Fruit fly (Drosophila melanogaster) whole organism, embryonic: Measurements from ENCODE around the gene CG3117.

ENCODE experiments used
- Bdp1 ChIP-seq: fragments of 200-800 bp; sonication (Bioruptor generic); optimal IDR thresholded peaks from 3 replicates; lab custom pipeline; 2016; ENCODE audit warnings: missing biosample characterization, missing genetic modification characterization
- CG10565 ChIP-seq: fragments of 200-800 bp; sonication (Bioruptor generic); optimal IDR thresholded peaks from 3 replicates; lab custom pipeline; 2016; ENCODE audit warnings: missing biosample characterization, mild to moderate bottlenecking, missing genetic modification characterization
- CG10979 ChIP-seq: fragments of 200-800 bp; sonication (Bioruptor generic); optimal IDR thresholded peaks from 2 replicates; lab custom pipeline; 2018; ENCODE audit warnings: missing biosample characterization, mild to moderate bottlenecking, missing genetic modification characterization, moderate library complexity
- CG11093 ChIP-seq: fragments of 200-800 bp; sonication (Bioruptor generic); IDR thresholded peaks from 3 replicates; pipeline ENCODE4 v1.3.6; 2022; ENCODE audit warnings: missing biosample characterization, missing genetic modification characterization
- CG11696 ChIP-seq: fragments of 200-800 bp; sonication (Bioruptor generic); IDR thresholded peaks from 2 replicates; pipeline ENCODE4 v1.3.6; 2022; ENCODE audit warnings: missing biosample characterization, missing genetic modification characterization
- CG1529 ChIP-seq: fragments of 200-800 bp; sonication (Bioruptor generic); optimal IDR thresholded peaks from 3 replicates; lab custom pipeline; 2018; ENCODE audit warnings: missing biosample characterization, missing genetic modification characterization
- CG16779 ChIP-seq: fragments of 200-800 bp; sonication (Bioruptor generic); IDR thresholded peaks from 2 replicates; pipeline ENCODE4 v1.3.6; 2022; ENCODE audit warnings: missing biosample characterization, missing genetic modification characterization
- CG16813 ChIP-seq: fragments of 200-800 bp; sonication (Bioruptor generic); IDR thresholded peaks from 3 replicates; pipeline ENCODE4 v1.3.6; 2022; ENCODE audit warnings: missing biosample characterization, missing genetic modification characterization; ENCODE audit not compliant: partially characterized antibody
- CG16815 ChIP-seq: fragments of 200-800 bp; sonication (Bioruptor generic); optimal IDR thresholded peaks from 3 replicates; lab custom pipeline; 2017; ENCODE audit warnings: missing biosample characterization, mild to moderate bottlenecking, missing genetic modification characterization
- CG1792 ChIP-seq: fragments of 200-800 bp; sonication (Bioruptor generic); optimal IDR thresholded peaks from 2 replicates; lab custom pipeline; 2016; ENCODE audit warnings: missing biosample characterization, missing genetic modification characterization
- CG18011 ChIP-seq: fragments of 200-800 bp; sonication (Bioruptor generic); optimal IDR thresholded peaks from 2 replicates; lab custom pipeline; 2017; ENCODE audit warnings: missing biosample characterization, missing genetic modification characterization, mild to moderate bottlenecking, moderate library complexity, missing genotype
- CG18619 ChIP-seq: fragments of 200-800 bp; sonication (Bioruptor generic); optimal IDR thresholded peaks from 3 replicates; lab custom pipeline; 2017; ENCODE audit warnings: missing biosample characterization, mild to moderate bottlenecking, missing genetic modification characterization
- CG3281 ChIP-seq: fragments of 200-800 bp; sonication (Bioruptor generic); optimal IDR thresholded peaks from 3 replicates; lab custom pipeline; 2017; ENCODE audit warnings: missing biosample characterization, mild to moderate bottlenecking, missing genetic modification characterization
- CG7928 ChIP-seq: fragments of 200-800 bp; sonication (Bioruptor generic); optimal IDR thresholded peaks from 2 replicates; lab custom pipeline; 2017; ENCODE audit warnings: missing biosample characterization, mild to moderate bottlenecking, missing genetic modification characterization
- Dbx ChIP-seq: fragments of 200-800 bp; sonication (Bioruptor generic); IDR thresholded peaks from 3 replicates; pipeline ENCODE4 v1.3.6; 2022; ENCODE audit warnings: missing biosample characterization, missing genetic modification characterization
- Dek ChIP-seq: fragments of 200-800 bp; sonication (Bioruptor generic); optimal IDR thresholded peaks from 3 replicates; lab custom pipeline; 2019; ENCODE audit warnings: missing biosample characterization, mild to moderate bottlenecking, missing genetic modification characterization, moderate library complexity
- Dip2 ChIP-seq: fragments of 200-800 bp; sonication (Bioruptor generic); IDR thresholded peaks from 2 replicates; pipeline ENCODE4 v1.3.6; 2022; ENCODE audit warnings: missing biosample characterization, missing genetic modification characterization
- Doc3 ChIP-seq: fragments of 200-800 bp; sonication (Bioruptor generic); IDR thresholded peaks from 3 replicates; pipeline ENCODE4 v1.3.6; 2022; ENCODE audit warnings: missing biosample characterization, missing genetic modification characterization; ENCODE audit not compliant: partially characterized antibody
- Drgx ChIP-seq: fragments of 200-800 bp; sonication (Bioruptor generic); IDR thresholded peaks from 2 replicates; pipeline ENCODE4 v1.3.6; 2022; ENCODE audit warnings: missing biosample characterization, missing genetic modification characterization
- Elba2 ChIP-seq: fragments of 200-800 bp; sonication (Bioruptor generic); optimal IDR thresholded peaks from 3 replicates; lab custom pipeline; 2016; ENCODE audit warnings: missing biosample characterization, missing genetic modification characterization
- Fer3 ChIP-seq: fragments of 200-800 bp; sonication (Bioruptor generic); optimal IDR thresholded peaks from 2 replicates; lab custom pipeline; 2018; ENCODE audit warnings: missing biosample characterization, mild to moderate bottlenecking, missing genetic modification characterization, moderate library complexity
- GATAe ChIP-seq: fragments of 200-800 bp; sonication (Bioruptor generic); conservative IDR thresholded peaks from 2 replicates; pipeline ENCODE4 v1.3.6; 2022; ENCODE audit warnings: missing biosample characterization, missing genetic modification characterization
- Hmr ChIP-seq: fragments of 200-800 bp; sonication (Bioruptor generic); optimal IDR thresholded peaks from 3 replicates; lab custom pipeline; 2017; ENCODE audit warnings: mild to moderate bottlenecking, missing biosample characterization, missing genetic modification reagents, missing genetic modification characterization
- Hr3 ChIP-seq: fragments of 200-800 bp; sonication (Bioruptor generic); optimal IDR thresholded peaks from 3 replicates; lab custom pipeline; 2016; ENCODE audit warnings: missing biosample characterization, missing genetic modification characterization
- Hr51 ChIP-seq, 2 experiments: fragments of 200-800 bp; sonication (Bioruptor generic); optimal IDR thresholded peaks; 2 replicates in 1 of 2; 3 replicates in 1 of 2; lab custom pipeline; 2016 to 2018; ENCODE audit warnings: missing biosample characterization in 2 of 2, missing genetic modification characterization in 2 of 2, mild to moderate bottlenecking in 1 of 2, moderate library complexity in 1 of 2
- Mad ChIP-seq: fragments of 200-800 bp; sonication (Bioruptor generic); optimal IDR thresholded peaks from 2 replicates; lab custom pipeline; 2016; ENCODE audit warnings: missing biosample characterization, missing genetic modification characterization
- Med ChIP-seq: fragments of 200-800 bp; sonication (Bioruptor generic); peaks from one replicate; lab custom pipeline; 2016; ENCODE audit warnings: missing biosample characterization, missing genetic modification characterization, mild to moderate bottlenecking, inconsistent platforms, moderate library complexity
- Oaz ChIP-seq: fragments of 200-800 bp; sonication (Bioruptor generic); IDR thresholded peaks from 2 replicates; pipeline ENCODE4 v1.3.6; 2022; ENCODE audit warnings: missing biosample characterization, missing genetic modification characterization
- Sox102F ChIP-seq: fragments of 200-800 bp; sonication (Bioruptor generic); optimal IDR thresholded peaks from 2 replicates; lab custom pipeline; 2018; ENCODE audit warnings: missing biosample characterization, mild to moderate bottlenecking, missing genetic modification characterization, moderate library complexity
- Trl ChIP-seq, 3 experiments: fragments of >200 bp in 2 of 3; fragments of 200-800 bp in 1 of 3; sonication (Bioruptor generic) in 1 of 3; optimal IDR thresholded peaks; 2 replicates in 1 of 3; 3 replicates in 2 of 3; lab custom pipeline; 2016 to 2017; ENCODE audit warnings: missing biosample characterization in 1 of 3, missing genetic modification characterization in 1 of 3
- bsh ChIP-seq, 2 experiments: fragments of 200-800 bp; sonication (Bioruptor generic); optimal IDR thresholded peaks; 2 replicates each; lab custom pipeline; 2017 to 2018; ENCODE audit warnings: mild to moderate bottlenecking in 2 of 2, missing biosample characterization in 2 of 2, missing genetic modification characterization in 2 of 2, moderate library complexity in 1 of 2
- da ChIP-seq: fragments of 200-800 bp; sonication (Bioruptor generic); optimal IDR thresholded peaks from 2 replicates; lab custom pipeline; 2016; ENCODE audit warnings: missing biosample characterization, missing genetic modification characterization
- danr ChIP-seq: fragments of 200-800 bp; sonication (Bioruptor generic); IDR thresholded peaks from 2 replicates; pipeline ENCODE4 v1.3.6; 2022; ENCODE audit warnings: missing biosample characterization, missing genetic modification characterization
- ewg ChIP-seq: fragments of 200-800 bp; sonication (Bioruptor generic); optimal IDR thresholded peaks from 3 replicates; lab custom pipeline; 2017; ENCODE audit warnings: mild to moderate bottlenecking, missing biosample characterization, missing genetic modification reagents, missing genetic modification characterization
- gem ChIP-seq: fragments of 200-800 bp; sonication (Bioruptor generic); optimal IDR thresholded peaks from 2 replicates; lab custom pipeline; 2019; ENCODE audit warnings: missing biosample characterization, mild to moderate bottlenecking, missing genetic modification characterization, moderate library complexity
- ind ChIP-seq: fragments of 200-800 bp; sonication (Bioruptor generic); optimal IDR thresholded peaks from 3 replicates; lab custom pipeline; 2016; ENCODE audit warnings: missing biosample characterization, missing genetic modification characterization
- jing ChIP-seq: fragments of 200-800 bp; sonication (Bioruptor generic); optimal IDR thresholded peaks from 2 replicates; lab custom pipeline; 2018; ENCODE audit warnings: missing biosample characterization, mild to moderate bottlenecking, missing genetic modification characterization
- maf-S ChIP-seq: fragments of 200-800 bp; sonication (Bioruptor generic); optimal IDR thresholded peaks from 2 replicates; lab custom pipeline; 2016; ENCODE audit warnings: missing biosample characterization, missing genetic modification characterization
- nau ChIP-seq: fragments of 200-800 bp; sonication (Bioruptor generic); optimal IDR thresholded peaks from 3 replicates; lab custom pipeline; 2017; ENCODE audit warnings: missing biosample characterization, mild to moderate bottlenecking, missing genetic modification characterization, missing genetic modification reagents
- oc ChIP-seq: fragments of 200-800 bp; sonication (Bioruptor generic); optimal IDR thresholded peaks from 2 replicates; lab custom pipeline; 2018; ENCODE audit warnings: missing biosample characterization, mild to moderate bottlenecking, missing genetic modification characterization, moderate library complexity
- pho ChIP-seq: fragments of 200-800 bp; sonication (Bioruptor generic); optimal IDR thresholded peaks from 2 replicates; lab custom pipeline; 2016; ENCODE audit warnings: missing biosample characterization, missing genetic modification characterization
- sens-2 ChIP-seq: fragments of 200-800 bp; sonication (Bioruptor generic); IDR thresholded peaks from 2 replicates; pipeline ENCODE4 v1.3.6; 2022; ENCODE audit warnings: missing biosample characterization, missing genetic modification characterization
- seq ChIP-seq: fragments of 200-800 bp; sonication (Bioruptor generic); IDR thresholded peaks from 2 replicates; pipeline ENCODE4 v1.3.6; 2022; ENCODE audit warnings: missing biosample characterization, missing genetic modification characterization
- sisA ChIP-seq: fragments of 200-800 bp; sonication (Bioruptor generic); IDR thresholded peaks from 2 replicates; pipeline ENCODE4 v1.3.6; 2022; ENCODE audit warnings: missing biosample characterization, missing genetic modification characterization
- twi ChIP-seq: fragments of 200-800 bp; optimal IDR thresholded peaks from 2 replicates; lab custom pipeline; 2019; ENCODE audit warnings: missing biosample characterization, mild to moderate bottlenecking, missing genetic modification characterization, moderate library complexity
- zen ChIP-seq: fragments of 200-800 bp; sonication (Bioruptor generic); optimal IDR thresholded peaks from 3 replicates; lab custom pipeline; 2018; ENCODE audit warnings: missing biosample characterization, mild to moderate bottlenecking, missing genetic modification characterization, moderate library complexity
- zen2 ChIP-seq: fragments of 200-800 bp; sonication (Bioruptor generic); IDR thresholded peaks from 3 replicates; pipeline ENCODE4 v1.3.6; 2022; ENCODE audit warnings: missing biosample characterization, missing genetic modification characterization; ENCODE audit not compliant: partially characterized antibody
- zf30C ChIP-seq: fragments of 200-800 bp; sonication (Bioruptor generic); optimal IDR thresholded peaks from 3 replicates; lab custom pipeline; 2018; ENCODE audit warnings: missing biosample characterization, mild to moderate bottlenecking, missing genetic modification characterization

CG3117 gene

dm6 chr2L:2855773-2856615 lies 9.0 kb upstream of the CG3117 start, which contains the start of the genes CG3104 and RpS21 (continued):
- TF ChIP-seq Oaz (GFP tag; lab: Robert Waterston, UW): peak; percentile 75
- no peak for TF ChIP-seq Dip2
- TF ChIP-seq CG16813 (GFP tag; lab: Robert Waterston, UW): no peak
- TF ChIP-seq Dbx (GFP tag; lab: Robert Waterston, UW): peak; percentile 95
- peak; percentile 74 for TF ChIP-seq CG1529 (GFP tag; lab: Kevin White, UChicago)
- TF ChIP-seq Bdp1 (GFP tag; lab: Kevin White, UChicago): peak; percentile 67
- peak; percentile 71 for TF ChIP-seq Dek (tag; lab: Kevin White, UChicago)
- peak; percentile 61 for TF ChIP-seq gem
- TF ChIP-seq ind (GFP tag; lab: Kevin White, UChicago): peak; percentile 82
- TF ChIP-seq bsh (GFP tag; optimal IDR thresholded peaks at IDR 0.05; lab: Kevin White, UChicago): peak; percentile 34 to 69
- no peak for TF ChIP-seq GATAe
- peak; percentile 84 for TF ChIP-seq da
- peak; percentile 66 for TF ChIP-seq CG11696 (GFP tag; lab: Robert Waterston, UW)
- peak; percentile 50 for TF ChIP-seq zf30C (GFP tag; lab: Kevin White, UChicago)
- TF ChIP-seq CG3281 (GFP tag; lab: Kevin White, UChicago): peak; percentile 83
- TF ChIP-seq Drgx (GFP tag; lab: Robert Waterston, UW): 0 out of 2 replicates have a peak, but pooled peaks have one; percentile 22
- TF ChIP-seq twi: peak; percentile 78
- peak; percentile 83 for TF ChIP-seq ewg (GFP tag; lab: Kevin White, UChicago)
- peak; percentile 80 for TF ChIP-seq maf-S (GFP tag; lab: Kevin White, UChicago)
- peak; percentile 87 for TF ChIP-seq Mad (GFP tag; lab: Kevin White, UChicago)
- no peak for TF ChIP-seq Doc3 (GFP tag; lab: Robert Waterston, UW)
- TF ChIP-seq seq: no peak
- TF ChIP-seq CG10565: peak; percentile 66
- peak; percentile 59 for TF ChIP-seq CG10979 (tag; lab: Kevin White, UChicago)
- peak; percentile 93 for TF ChIP-seq CG18619 (GFP tag; lab: Kevin White, UChicago)
- peak; percentile 98 for TF ChIP-seq Med (GFP tag; lab: Kevin White, UChicago)
- TF ChIP-seq CG7928 (GFP tag; lab: Kevin White, UChicago): peak; percentile 68
- TF ChIP-seq CG1792 (GFP tag; lab: Kevin White, UChicago): peak; percentile 80
- peak; percentile 61 for TF ChIP-seq danr
- peak; percentile 38 for TF ChIP-seq Sox102F (GFP tag; lab: Kevin White, UChicago)
- no peak for TF ChIP-seq Elba2 (GFP tag; lab: Kevin White, UChicago)
- TF ChIP-seq Trl (optimal IDR thresholded peaks at IDR 0.05; lab: Kevin White, UChicago): no peak
- TF ChIP-seq Trl (GFP tag; optimal IDR thresholded peaks at IDR 0.05; lab: Kevin White, UChicago): peak; percentile 93
- TF ChIP-seq zen: peak; percentile 61
- TF ChIP-seq CG11093 (GFP tag; lab: Robert Waterston, UW): peak; percentile 62; the same call in 2 of the 3 replicates
- TF ChIP-seq Hr51 (GFP tag; optimal IDR thresholded peaks at IDR 0.05; lab: Kevin White, UChicago): peak; percentile 53 to 83
- peak; percentile 82 for TF ChIP-seq Fer3 (tag; lab: Kevin White, UChicago)
- peak; percentile 72 for TF ChIP-seq CG16815
- TF ChIP-seq jing (GFP tag; lab: Kevin White, UChicago): peak; percentile 39
- TF ChIP-seq oc (tag; lab: Kevin White, UChicago): peak; percentile 15
- TF ChIP-seq Hr3 (GFP tag; lab: Kevin White, UChicago): peak; percentile 73
- TF ChIP-seq sisA: peak; percentile 90
- TF ChIP-seq nau (GFP tag; lab: Kevin White, UChicago): peak; percentile 75
- TF ChIP-seq pho (GFP tag; lab: Kevin White, UChicago): peak; percentile 86
- peak; percentile 94 for TF ChIP-seq CG16779
- TF ChIP-seq sens-2: peak; percentile 89
- TF ChIP-seq zen2 (GFP tag; lab: Robert Waterston, UW): no peak; the same call in 2 of the 3 replicates
- TF ChIP-seq Hmr: peak; percentile 96
- peak; percentile 34 for TF ChIP-seq CG18011
